Worm (Caenorhabditis elegans) whole organism, L3 larva: ENCODE measurements around the gene dpy-22.

Source experiments
- aly-2 ChIP-seq: fragments of 150-350 bp; optimal IDR thresholded peaks from 2 replicates; lab custom pipeline; 2014; ENCODE audit warnings: missing biosample characterization, missing genetic modification characterization
- ama-1 ChIP-seq: fragments of 150-350 bp; optimal IDR thresholded peaks from 2 replicates; lab custom pipeline; 2018
- ceh-28 ChIP-seq: fragments of 150-350 bp; optimal IDR thresholded peaks from 2 replicates; lab custom pipeline; 2014; ENCODE audit warnings: missing biosample characterization, missing genetic modification reagents, missing genetic modification characterization
- ceh-82 ChIP-seq: fragments of 150-350 bp; optimal IDR thresholded peaks from 2 replicates; lab custom pipeline; 2014; ENCODE audit warnings: missing biosample characterization, missing genetic modification characterization
- daf-12 ChIP-seq: fragments of 150-350 bp; optimal IDR thresholded peaks from 2 replicates; lab custom pipeline; 2014; ENCODE audit warnings: missing biosample characterization, missing genetic modification reagents, missing genetic modification characterization
- egl-27 ChIP-seq: sonication (generic microtip); optimal IDR thresholded peaks from 4 replicates; lab custom pipeline; 2017; ENCODE audit warnings: missing biosample characterization, missing genetic modification reagents, missing genetic modification characterization
- egl-5 ChIP-seq: fragments of 150-350 bp; optimal IDR thresholded peaks from 2 replicates; lab custom pipeline; 2017; ENCODE audit warnings: missing biosample characterization, missing genetic modification reagents, missing genetic modification characterization, inconsistent platforms
- elt-2 ChIP-seq: sonication (generic microtip); optimal IDR thresholded peaks from 2 replicates; lab custom pipeline; 2016; ENCODE audit warnings: missing genetic modification reagents, mild to moderate bottlenecking, missing genetic modification characterization, missing compliant biosample characterization
- elt-3 ChIP-seq, 3 experiments: fragments of 150-350 bp in 1 of 3; sonication (generic microtip) in 2 of 3; optimal IDR thresholded peaks; 2 replicates in 2 of 3; 4 replicates in 1 of 3; lab custom pipeline; 2014 to 2017; ENCODE audit warnings: missing biosample characterization in 3 of 3, missing genetic modification characterization in 3 of 3
- eor-1 ChIP-seq, 2 experiments: fragments of 150-350 bp; optimal IDR thresholded peaks; 2 replicates each; lab custom pipeline; 2014 to 2018; ENCODE audit warnings: missing biosample characterization in 2 of 2, missing genetic modification characterization in 2 of 2
- fkh-10 ChIP-seq: sonication (generic microtip); optimal IDR thresholded peaks from 2 replicates; lab custom pipeline; 2017; ENCODE audit warnings: missing biosample characterization, missing genetic modification reagents, missing genetic modification characterization
- fkh-2 ChIP-seq: fragments of 150-350 bp; optimal IDR thresholded peaks from 2 replicates; lab custom pipeline; 2014; ENCODE audit warnings: missing biosample characterization, missing genetic modification reagents, missing genetic modification characterization
- fos-1 ChIP-seq: fragments of 150-350 bp; optimal IDR thresholded peaks from 2 replicates; lab custom pipeline; 2014; ENCODE audit warnings: missing biosample characterization, missing genetic modification characterization
- hmg-11 ChIP-seq: sonication (generic microtip); optimal IDR thresholded peaks from 2 replicates; lab custom pipeline; 2016; ENCODE audit warnings: missing genetic modification characterization, missing compliant biosample characterization
- jun-1 ChIP-seq: fragments of 150-350 bp; optimal IDR thresholded peaks from 2 replicates; lab custom pipeline; 2014; ENCODE audit warnings: missing biosample characterization, missing genetic modification reagents, missing genetic modification characterization
- lin-15B ChIP-seq: fragments of 150-350 bp; optimal IDR thresholded peaks from 2 replicates; lab custom pipeline; 2014; ENCODE audit warnings: missing biosample characterization, missing genetic modification characterization
- mml-1 ChIP-seq: fragments of 150-350 bp; sonication (generic microtip); optimal IDR thresholded peaks from 3 replicates; lab custom pipeline; 2014; ENCODE audit warnings: missing biosample characterization, missing genetic modification characterization
- nhr-11 ChIP-seq: fragments of 150-350 bp; optimal IDR thresholded peaks from 2 replicates; lab custom pipeline; 2014; ENCODE audit warnings: missing biosample characterization, missing genetic modification characterization
- nhr-23 ChIP-seq: fragments of 150-350 bp; optimal IDR thresholded peaks from 2 replicates; lab custom pipeline; 2014; ENCODE audit warnings: missing biosample characterization, missing genetic modification reagents, missing genetic modification characterization
- nhr-25 ChIP-seq: sonication (generic microtip); optimal IDR thresholded peaks from 2 replicates; lab custom pipeline; 2017; ENCODE audit warnings: missing biosample characterization, missing genetic modification characterization
- nhr-28 ChIP-seq: fragments of 150-350 bp; optimal IDR thresholded peaks from 2 replicates; lab custom pipeline; 2014; ENCODE audit warnings: missing biosample characterization, missing genetic modification characterization
- nhr-43 ChIP-seq: sonication (generic microtip); optimal IDR thresholded peaks from 2 replicates; lab custom pipeline; 2016; ENCODE audit warnings: mild to moderate bottlenecking, missing genetic modification characterization, missing compliant biosample characterization; ENCODE audit not compliant: poor library complexity, severe bottlenecking
- nhr-67 ChIP-seq: fragments of 150-350 bp; optimal IDR thresholded peaks from 2 replicates; lab custom pipeline; 2014; ENCODE audit warnings: missing biosample characterization, missing genetic modification characterization
- nhr-76 ChIP-seq: fragments of 150-350 bp; sonication (generic microtip); optimal IDR thresholded peaks from 5 replicates; lab custom pipeline; 2014; ENCODE audit warnings: missing biosample characterization, missing genetic modification characterization
- nhr-77 ChIP-seq: fragments of 150-350 bp; optimal IDR thresholded peaks from 2 replicates; lab custom pipeline; 2014; ENCODE audit warnings: missing biosample characterization, missing genetic modification characterization
- pha-4 ChIP-seq: fragments of 150-350 bp; optimal IDR thresholded peaks from 2 replicates; lab custom pipeline; 2014; ENCODE audit warnings: missing biosample characterization, missing genetic modification reagents, missing genetic modification characterization
- pqm-1 ChIP-seq: fragments of 150-350 bp; optimal IDR thresholded peaks from 2 replicates; lab custom pipeline; 2017; ENCODE audit warnings: missing biosample characterization, missing genetic modification characterization, inconsistent platforms
- sea-2 ChIP-seq: fragments of 150-350 bp; sonication (generic microtip); optimal IDR thresholded peaks from 4 replicates; lab custom pipeline; 2014; ENCODE audit warnings: missing biosample characterization, missing genetic modification reagents, missing genetic modification characterization
- skn-1 ChIP-seq: fragments of 150-350 bp; optimal IDR thresholded peaks from 2 replicates; lab custom pipeline; 2014; ENCODE audit warnings: missing biosample characterization, missing genetic modification characterization
- snpc-4 ChIP-seq: fragments of 150-350 bp; optimal IDR thresholded peaks from 2 replicates; lab custom pipeline; 2014; ENCODE audit warnings: missing biosample characterization, missing genetic modification characterization
- tbx-2 ChIP-seq: sonication (generic microtip); optimal IDR thresholded peaks from 2 replicates; lab custom pipeline; 2016; ENCODE audit warnings: mild to moderate bottlenecking, missing genetic modification characterization, missing compliant biosample characterization
- unc-39 ChIP-seq: sonication (generic microtip); optimal IDR thresholded peaks from 4 replicates; lab custom pipeline; 2017; ENCODE audit warnings: missing biosample characterization, missing genetic modification characterization
- unc-62 ChIP-seq: fragments of 150-350 bp; sonication (generic microtip); optimal IDR thresholded peaks from 4 replicates; lab custom pipeline; 2014; ENCODE audit warnings: missing biosample characterization, missing genetic modification reagents, missing genetic modification characterization
- ztf-11 ChIP-seq: fragments of 150-350 bp; optimal IDR thresholded peaks from 2 replicates; lab custom pipeline; 2014; ENCODE audit warnings: missing biosample characterization, missing genetic modification characterization

The dpy-22 gene

DNA sequence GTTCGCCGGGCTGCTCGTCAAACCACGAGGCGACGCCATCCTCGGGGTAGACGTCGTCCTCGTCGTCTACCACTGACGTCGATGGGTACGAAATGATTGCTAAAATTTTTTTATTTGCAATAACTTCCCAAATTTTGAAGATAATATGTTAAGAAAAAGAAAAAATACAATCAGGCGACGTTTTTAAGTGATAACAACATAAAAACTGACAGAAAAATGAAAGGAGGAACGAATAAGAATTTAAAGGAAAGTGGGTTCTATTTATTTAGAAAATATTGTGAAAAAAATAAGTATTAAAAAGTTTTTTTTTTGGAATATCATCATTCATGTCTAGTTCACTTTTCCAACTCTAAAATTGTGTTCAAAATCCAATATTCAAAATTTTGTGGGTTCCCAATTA lies at the start of gene dpy-22:
Gene dpy-22 (minus strand): TSS at position 101 of the 400 bp plus-strand sequence.
- TF ChIP-seq ceh-28 (tag; lab: Kevin White, UChicago), result no peak

DNA sequence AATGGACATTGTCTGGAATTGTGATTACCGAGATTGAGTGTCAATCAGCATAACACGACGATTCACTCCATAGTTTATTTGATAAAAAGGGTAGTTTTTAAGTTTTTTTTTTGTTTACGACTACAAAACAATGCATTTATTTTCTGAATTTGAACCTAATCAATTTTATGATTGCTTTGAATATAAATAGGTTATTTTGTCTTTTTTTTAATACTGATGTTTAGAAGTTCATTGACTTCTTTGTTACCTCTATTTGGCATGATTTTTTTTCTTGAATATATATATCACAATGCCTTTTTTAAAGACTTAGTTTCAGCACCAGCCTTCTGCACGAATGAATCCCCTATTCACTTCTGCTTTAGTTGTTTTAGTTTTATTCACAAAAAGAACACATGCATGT lies 47.4 kb upstream of the dpy-22 start, which contains the start of gene R07B1.13:
Gene R07B1.13 (plus strand): TSS at position 301 of the 400 bp plus-strand sequence.
- no peak for TF ChIP-seq nhr-43 (tag; lab: Kevin White, UChicago)
- TF ChIP-seq fkh-10 (GFP tag; lab: Kevin White, UChicago), result no peak
- TF ChIP-seq aly-2 (tag; lab: Kevin White, UChicago), result no peak
- no peak for TF ChIP-seq jun-1 (tag; lab: Kevin White, UChicago)
- TF ChIP-seq mml-1 (tag; lab: Kevin White, UChicago), result no peak
- TF ChIP-seq elt-3 (tag; optimal IDR thresholded peaks at IDR 0.05; lab: Kevin White, UChicago), result no peak
- TF ChIP-seq egl-5 (tag; lab: Kevin White, UChicago), result no peak
- no peak for TF ChIP-seq nhr-77
- TF ChIP-seq skn-1 (tag; lab: Kevin White, UChicago), result no peak
- TF ChIP-seq tbx-2 (tag; lab: Kevin White, UChicago), result no peak
- TF ChIP-seq hmg-11 (tag; lab: Kevin White, UChicago), result no peak
- no peak for TF ChIP-seq fos-1 (tag; lab: Kevin White, UChicago)
- TF ChIP-seq ceh-82 (tag; lab: Kevin White, UChicago), result no peak
- TF ChIP-seq, all 47 proteins: peak for 0

DNA sequence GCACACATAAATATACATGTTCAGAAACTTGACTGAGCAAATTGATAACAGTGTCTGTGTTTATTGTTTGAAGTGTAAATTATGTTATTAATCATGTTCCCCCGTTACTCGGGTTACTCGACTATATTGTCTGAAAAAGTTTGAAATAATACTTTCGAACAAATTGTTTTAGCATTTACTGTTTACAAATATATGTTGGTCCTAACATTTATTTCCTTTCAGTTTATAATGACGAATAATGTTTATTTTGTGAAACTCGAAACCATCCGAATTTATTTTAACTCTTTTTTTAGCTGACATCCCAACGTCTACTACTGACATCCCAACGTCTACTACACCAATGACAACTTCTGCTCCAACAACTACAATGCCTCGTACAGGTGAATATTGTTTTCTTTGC lies 46.7 kb upstream of the dpy-22 start, which contains the start of gene R07B1.7:
Gene R07B1.7 (plus strand): TSS at position 301 of the 400 bp plus-strand sequence.
- no peak for TF ChIP-seq mml-1 (tag; lab: Kevin White, UChicago)
- TF ChIP-seq nhr-23, result no peak
- TF ChIP-seq hmg-11 (tag; lab: Kevin White, UChicago), result no peak
- TF ChIP-seq fkh-2 (tag; lab: Kevin White, UChicago), result no peak
- no peak for TF ChIP-seq egl-27 (tag; lab: Kevin White, UChicago)
- no peak for TF ChIP-seq fos-1 (tag; lab: Kevin White, UChicago)
- TF ChIP-seq aly-2 (tag; lab: Kevin White, UChicago), result no peak
- TF ChIP-seq nhr-25 (tag; lab: Kevin White, UChicago), result no peak
- TF ChIP-seq eor-1 (tag; optimal IDR thresholded peaks at IDR 0.05; lab: Kevin White, UChicago), result no peak
- no peak for TF ChIP-seq lin-15B
- no peak for TF ChIP-seq sea-2
- no peak for TF ChIP-seq unc-39
- no peak for TF ChIP-seq ama-1 (lab: Kevin White, UChicago)
- TF ChIP-seq nhr-67 (tag; lab: Kevin White, UChicago), result no peak
- TF ChIP-seq nhr-76 (tag; lab: Kevin White, UChicago), result no peak
- no peak for TF ChIP-seq jun-1 (tag; lab: Kevin White, UChicago)
- no peak for TF ChIP-seq snpc-4 (tag; lab: Kevin White, UChicago)
- no peak for TF ChIP-seq egl-5 (tag; lab: Kevin White, UChicago)
- TF ChIP-seq skn-1 (tag; lab: Kevin White, UChicago), result no peak

DNA sequence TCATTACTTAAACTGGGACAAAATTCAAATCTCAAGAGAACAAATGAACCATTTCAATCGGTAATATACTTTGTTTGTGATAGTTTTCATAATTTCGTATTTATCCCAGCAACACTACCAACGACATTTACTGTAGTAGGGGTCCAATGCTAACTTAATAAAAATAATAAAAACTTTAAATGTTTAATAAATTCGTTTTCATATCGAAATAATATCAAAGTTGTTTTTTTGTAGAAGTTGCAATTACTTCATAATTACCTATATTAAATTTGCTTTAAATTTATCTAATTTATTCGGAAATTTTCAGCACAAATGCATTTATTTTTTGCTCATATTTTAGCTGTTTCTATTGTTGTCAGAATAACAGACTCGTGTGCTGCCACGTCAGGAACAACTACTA lies 44.3 kb upstream of the dpy-22 start, which contains the start of gene R07B1.6:
Gene R07B1.6 (plus strand): TSS at position 301 of the 400 bp plus-strand sequence.
- no peak for TF ChIP-seq unc-62 (GFP tag; lab: Kevin White, UChicago)
- TF ChIP-seq lin-15B, result no peak
- TF ChIP-seq ztf-11, result no peak
- TF ChIP-seq elt-3 (tag; optimal IDR thresholded peaks at IDR 0.05; lab: Kevin White, UChicago), result no peak
- no peak for TF ChIP-seq fkh-10 (GFP tag; lab: Kevin White, UChicago)
- TF ChIP-seq pqm-1 (tag; lab: Kevin White, UChicago), result no peak
- TF ChIP-seq nhr-28, result no peak
- TF ChIP-seq pha-4, result no peak
- no peak for TF ChIP-seq egl-5 (tag; lab: Kevin White, UChicago)
- no peak for TF ChIP-seq snpc-4 (tag; lab: Kevin White, UChicago)
- TF ChIP-seq nhr-76 (tag; lab: Kevin White, UChicago), result no peak
- no peak for TF ChIP-seq elt-2 (tag; lab: Kevin White, UChicago)
- TF ChIP-seq hmg-11 (tag; lab: Kevin White, UChicago), result no peak
- no peak for TF ChIP-seq nhr-11
- TF ChIP-seq ama-1 (lab: Kevin White, UChicago), result no peak
- TF ChIP-seq nhr-25 (tag; lab: Kevin White, UChicago), result no peak
- no peak for TF ChIP-seq daf-12 (tag; lab: Kevin White, UChicago)
- TF ChIP-seq tbx-2 (tag; lab: Kevin White, UChicago), result no peak
- no peak for TF ChIP-seq egl-27 (tag; lab: Kevin White, UChicago)
